Fruit fly (Drosophila melanogaster) whole organism, adult: ENCODE results near the gene skd.

Experiments used
- CG11617 ChIP-seq: fragments of 200-800 bp; sonication (Bioruptor generic); optimal IDR thresholded peaks from 2 replicates; lab custom pipeline; 2017; ENCODE audit warnings: mild to moderate bottlenecking, missing biosample characterization, missing genetic modification reagents, missing genetic modification characterization
- CG1620 ChIP-seq: fragments of 200-800 bp; sonication (Bioruptor generic); optimal IDR thresholded peaks from 2 replicates; lab custom pipeline; 2016; ENCODE audit warnings: missing biosample characterization, missing genetic modification characterization
- CG33017 ChIP-seq: fragments of 200-800 bp; sonication (Bioruptor generic); optimal IDR thresholded peaks from 2 replicates; lab custom pipeline; 2018; ENCODE audit warnings: missing biosample characterization, mild to moderate bottlenecking, missing genetic modification characterization, moderate library complexity
- Hr96 ChIP-seq: fragments of 200-800 bp; sonication (Bioruptor generic); optimal IDR thresholded peaks from 2 replicates; lab custom pipeline; 2016; ENCODE audit warnings: missing biosample characterization, missing genetic modification characterization
- cic ChIP-seq: fragments of 200-800 bp; sonication (Bioruptor generic); optimal IDR thresholded peaks from 2 replicates; lab custom pipeline; 2017; ENCODE audit warnings: missing biosample characterization, mild to moderate bottlenecking, missing genetic modification characterization, moderate library complexity
- kay ChIP-seq: fragments of 200-800 bp; sonication (Bioruptor generic); peaks from one replicate; lab custom pipeline; 2016; ENCODE audit warnings: missing biosample characterization, missing genetic modification characterization, borderline replicate concordance
- toe ChIP-seq: fragments of 200-800 bp; sonication (Bioruptor generic); optimal IDR thresholded peaks from 2 replicates; lab custom pipeline; 2016; ENCODE audit warnings: missing biosample characterization, missing genetic modification characterization

DNA sequence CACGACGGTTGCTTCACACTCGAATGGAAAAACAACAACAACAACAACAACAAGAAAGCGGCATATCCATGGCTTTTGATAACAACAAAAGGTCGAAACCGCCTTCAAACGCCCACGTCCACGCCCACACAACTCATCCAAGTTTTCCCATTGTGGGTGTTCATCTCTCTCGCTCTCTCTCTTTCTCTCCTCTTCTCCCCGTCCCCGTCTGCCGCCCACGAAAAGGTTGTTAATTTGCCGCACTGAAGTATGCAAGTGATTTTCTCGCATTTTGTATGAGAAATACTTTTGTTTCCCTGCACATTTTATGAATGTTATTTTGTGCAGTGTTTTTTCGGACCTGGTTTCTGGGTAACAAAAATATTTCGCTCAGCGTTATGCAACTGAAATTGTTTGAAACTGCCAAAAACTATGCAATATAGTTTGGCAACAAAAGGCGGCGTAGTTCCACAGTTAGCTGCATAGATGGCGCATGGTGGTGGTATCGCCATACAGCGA lies 22.2 kb upstream of the skd start:
- no peak for TF ChIP-seq toe (GFP tag; lab: Kevin White, UChicago)
- peak; percentile 16 for TF ChIP-seq Hr96 (GFP tag; lab: Kevin White, UChicago)
- TF ChIP-seq CG11617 (GFP tag; lab: Kevin White, UChicago), result no peak
- TF ChIP-seq kay, result no peak
- TF ChIP-seq CG1620 (GFP tag; lab: Kevin White, UChicago), result no peak
- no peak for TF ChIP-seq CG33017 (tag; lab: Kevin White, UChicago)
- no peak for TF ChIP-seq cic (GFP tag; lab: Kevin White, UChicago)
